Worm (Caenorhabditis elegans): Measurements from ENCODE around the gene ptc-1.

The ptc-1 gene

ce11 chrII:7857485-7858010, 35.5 kb upstream of the ptc-1 start, which contains the start of the genes cec-3 and T09A5.15:
Gene cec-3 (minus strand): TSS chrII:7857600.
Gene T09A5.15 (plus strand): TSS chrII:7857960.
- TF ChIP-seq ceh-14 (tag; optimal IDR thresholded peaks at IDR 0.05) (peak; percentile 38), ceh-9 (tag; optimal IDR thresholded peaks at IDR 0.05) (no peak), dmd-4 (tag; optimal IDR thresholded peaks at IDR 0.05; ENCODE audit: borderline replicate concordance) (no peak), fax-1 (tag; optimal IDR thresholded peaks at IDR 0.05) (peak; percentile 12), npax-4 (tag; optimal IDR thresholded peaks at IDR 0.05) (no peak), sdc-2 (tag; optimal IDR thresholded peaks at IDR 0.05) (no peak), nfya-1 (tag; optimal IDR thresholded peaks at IDR 0.05) (peak; percentile 42), ceh-24 (tag; optimal IDR thresholded peaks at IDR 0.05) (no peak), hlh-8 (tag; optimal IDR thresholded peaks at IDR 0.05) (peak; percentile 47), che-1 (tag; optimal IDR thresholded peaks at IDR 0.05) (no peak), unc-86 (tag; optimal IDR thresholded peaks at IDR 0.05) (no peak), ahr-1 (tag; optimal IDR thresholded peaks at IDR 0.05) (no peak), ceh-48 (tag; optimal IDR thresholded peaks at IDR 0.05) (no peak), F13H6.1 (tag; optimal IDR thresholded peaks at IDR 0.05) (peak; percentile 27), C08G9.2 (tag; optimal IDR thresholded peaks at IDR 0.05) (peak; percentile 69), ceh-2 (tag; optimal IDR thresholded peaks at IDR 0.05) (peak; percentile 65), elt-4 (tag; optimal IDR thresholded peaks at IDR 0.05) (no peak), pha-2 (tag; optimal IDR thresholded peaks at IDR 0.05) (no peak), madf-2 (tag; optimal IDR thresholded peaks at IDR 0.05) (no peak), ama-1 (optimal IDR thresholded peaks at IDR 0.05) (no peak), elt-2 (tag; optimal IDR thresholded peaks at IDR 0.05) (peak; percentile 49), mec-3 (tag; optimal IDR thresholded peaks at IDR 0.05; ENCODE audit: borderline replicate concordance) (no peak), hlh-15 (tag; optimal IDR thresholded peaks at IDR 0.05) (no peak), odd-2 (tag; optimal IDR thresholded peaks at IDR 0.05) (no peak), tbx-2 (tag; optimal IDR thresholded peaks at IDR 0.05) (peak; percentile 82), hlh-30 (tag; optimal IDR thresholded peaks at IDR 0.05; ENCODE audit: insufficient read depth) (no peak), nhr-11 (tag; optimal IDR thresholded peaks at IDR 0.05) (no peak), ref-2 (tag; optimal IDR thresholded peaks at IDR 0.05) (peak; percentile 51), ceh-31 (tag; optimal IDR thresholded peaks at IDR 0.05) (peak; percentile 79), gmeb-2 (tag; optimal IDR thresholded peaks at IDR 0.05) (no peak), ceh-30 (tag; optimal IDR thresholded peaks at IDR 0.05) (no peak), ets-4 (tag; optimal IDR thresholded peaks at IDR 0.05) (peak; percentile 55), zip-5 (tag; optimal IDR thresholded peaks at IDR 0.05) (peak; percentile 68), unc-55 (GFP tag; optimal IDR thresholded peaks at IDR 0.05) (no peak), fkh-6 (tag; optimal IDR thresholded peaks at IDR 0.05) (no peak), eyg-1 (tag; optimal IDR thresholded peaks at IDR 0.05) (no peak), ceh-6 (GFP tag; optimal IDR thresholded peaks at IDR 0.05) (no peak), C38D4.7 (GFP tag; optimal IDR thresholded peaks at IDR 0.05) (no peak), ceh-34 (tag; optimal IDR thresholded peaks at IDR 0.05) (peak; percentile 63), pha-4 (tag; optimal IDR thresholded peaks at IDR 0.05) (no peak), ceh-18 (tag; optimal IDR thresholded peaks at IDR 0.05) (peak; percentile 15), unc-42 (tag; optimal IDR thresholded peaks at IDR 0.05) (peak; percentile 41), lin-11 (tag; optimal IDR thresholded peaks at IDR 0.05) (no peak), tbx-7 (tag; optimal IDR thresholded peaks at IDR 0.05) (peak; percentile 31), ceh-19 (GFP tag; optimal IDR thresholded peaks at IDR 0.05) (no peak)

DNA sequence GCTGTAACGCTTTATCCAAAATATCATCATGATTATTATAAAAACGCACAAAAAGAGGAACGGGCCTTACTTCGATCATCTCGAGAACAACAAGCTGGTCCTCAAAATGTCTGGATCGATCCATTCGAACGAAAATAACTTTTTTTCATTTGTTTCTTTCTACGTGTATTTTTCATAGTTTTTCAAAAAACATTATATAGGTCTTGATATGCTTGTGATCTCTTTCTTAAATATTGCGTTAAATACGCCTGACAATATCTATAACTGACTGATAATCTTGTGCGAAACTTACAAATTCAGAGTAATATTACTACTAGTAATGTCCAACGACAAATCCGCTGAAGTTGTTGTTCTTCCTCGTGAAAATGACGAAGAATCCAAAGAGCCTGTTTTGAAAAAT, 34.9 kb upstream of the ptc-1 start, which contains the start of gene sds-22:
TSS of gene sds-22 (plus strand) at position 301 of the 400 bp plus-strand sequence.
- TF ChIP-seq ceh-45 (GFP tag; IDR thresholded peaks at IDR 0.05): no peak
- no peak for TF ChIP-seq ets-4 (tag; optimal IDR thresholded peaks at IDR 0.05)
- TF ChIP-seq ceh-22 (tag; optimal IDR thresholded peaks at IDR 0.05): no peak
- no peak for TF ChIP-seq hlh-30 (tag; optimal IDR thresholded peaks at IDR 0.05; ENCODE audit: insufficient read depth)
- no peak for TF ChIP-seq unc-42 (tag; optimal IDR thresholded peaks at IDR 0.05)
- no peak for TF ChIP-seq madf-2 (tag; optimal IDR thresholded peaks at IDR 0.05)
- TF ChIP-seq C38D4.7 (GFP tag; optimal IDR thresholded peaks at IDR 0.05): no peak
- no peak for TF ChIP-seq dmd-4 (tag; optimal IDR thresholded peaks at IDR 0.05; ENCODE audit: borderline replicate concordance)
- no peak for TF ChIP-seq sox-4 (tag; optimal IDR thresholded peaks at IDR 0.05)
- TF ChIP-seq ref-2 (tag; optimal IDR thresholded peaks at IDR 0.05): no peak
- no peak for TF ChIP-seq ceh-34 (tag; optimal IDR thresholded peaks at IDR 0.05)
- no peak for TF ChIP-seq hlh-8 (tag; optimal IDR thresholded peaks at IDR 0.05)
